Fruit fly (Drosophila melanogaster): Measurements from ENCODE around the gene Cp15.

Gene Cp15

DNA sequence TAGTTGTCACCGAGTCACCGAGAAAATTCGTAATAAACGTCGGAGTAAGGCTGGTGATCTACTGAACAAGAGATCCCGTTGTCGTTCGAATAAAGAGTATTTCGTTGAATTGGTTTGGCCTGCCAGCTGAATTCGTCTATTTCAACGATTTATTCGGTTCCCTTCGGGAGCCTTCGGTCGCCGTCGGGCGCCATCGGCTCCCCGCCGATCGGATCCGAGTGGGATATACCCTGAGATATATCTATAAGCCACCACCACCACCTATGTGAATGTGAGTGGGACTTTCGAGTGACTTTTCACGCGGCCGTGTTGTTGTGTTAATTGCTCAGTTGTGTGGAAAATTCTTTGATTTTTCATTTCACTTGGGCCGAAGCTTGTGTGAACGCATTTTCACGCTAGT is 16.9 kb downstream of the Cp15 start, which contains the start of gene Prm:
Prm (minus strand) TSS at position 101 of the 400 bp plus-strand sequence.
- TF ChIP-seq CG9437 (GFP tag; optimal IDR thresholded peaks at IDR 0.05) (no peak), B-H1 (GFP tag; IDR thresholded peaks at IDR 0.05) (no peak), z (GFP tag; IDR thresholded peaks at IDR 0.05) (peak; percentile 95), CG18619 (GFP tag; optimal IDR thresholded peaks at IDR 0.05) (no peak), croc (GFP tag; conservative IDR thresholded peaks at IDR 0.05) (no peak), grn (GFP tag; optimal IDR thresholded peaks at IDR 0.05) (no peak), CG18764 (GFP tag; optimal IDR thresholded peaks at IDR 0.05) (no peak), CG11247 (GFP tag; IDR thresholded peaks at IDR 0.05) (no peak), CG31441 (GFP tag; IDR thresholded peaks at IDR 0.05) (no peak), chinmo (GFP tag; IDR thresholded peaks at IDR 0.05; ENCODE audit: partially characterized antibody) (0 out of 4 replicates have a peak, but pooled peaks have one; percentile 40), tgo (GFP tag; IDR thresholded peaks at IDR 0.05) (no peak), Deaf1 (tag; optimal IDR thresholded peaks at IDR 0.05) (peak; percentile 97), CG32532 (GFP tag; IDR thresholded peaks at IDR 0.05) (no peak), H2.0 (GFP tag; IDR thresholded peaks at IDR 0.05) (no peak), CG10543 (GFP tag; optimal IDR thresholded peaks at IDR 0.05) (peak; percentile 58), CG2712 (tag; optimal IDR thresholded peaks at IDR 0.05) (no peak), dmrt11E (tag; optimal IDR thresholded peaks at IDR 0.05) (no peak)

DNA sequence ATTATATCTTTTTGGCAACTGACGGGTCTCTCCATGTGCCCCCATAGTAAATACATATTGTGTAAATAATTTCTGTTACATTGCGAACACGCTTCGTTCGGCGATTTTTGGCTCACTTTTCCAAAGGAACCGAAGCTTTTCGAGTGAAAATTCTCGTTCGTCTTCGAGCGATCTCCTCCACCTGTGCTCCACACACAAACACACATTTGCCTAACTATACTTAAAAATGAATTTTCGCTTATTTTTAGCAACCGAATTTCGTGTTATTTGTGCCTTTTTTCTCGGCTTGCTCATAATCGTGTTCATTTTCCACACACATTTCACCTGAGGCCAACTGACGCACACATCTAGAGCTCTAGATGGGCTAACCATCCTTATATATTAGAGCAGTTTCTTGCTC is 18.2 kb downstream of the Cp15 start:
- TF ChIP-seq Med (GFP tag) (peak; percentile 13), Deaf1 (tag; optimal IDR thresholded peaks at IDR 0.05) (peak; percentile 62), z (GFP tag; IDR thresholded peaks at IDR 0.05) (peak; percentile 80), CG18599 (GFP tag; optimal IDR thresholded peaks at IDR 0.05) (no peak), HLH54F (GFP tag; optimal IDR thresholded peaks at IDR 0.05) (no peak)

DNA sequence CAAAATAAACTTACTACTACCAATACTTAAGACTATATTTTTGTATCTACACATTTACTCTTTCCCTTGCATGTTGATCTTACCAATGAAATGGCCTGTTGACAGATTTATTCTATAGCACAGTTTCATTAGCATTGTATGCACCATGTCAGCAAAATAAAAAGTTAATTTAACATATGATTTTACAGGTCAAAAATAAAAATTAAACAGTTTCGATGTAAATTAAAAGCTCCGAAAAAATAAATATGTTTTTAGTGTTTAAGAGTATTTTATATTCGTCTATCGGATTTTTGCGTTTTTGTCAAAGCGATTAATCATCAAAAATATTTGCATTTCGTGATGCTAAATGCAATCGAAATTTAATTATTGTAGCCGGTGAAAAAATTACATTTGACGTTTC is 20.0 kb downstream of the Cp15 start:
- TF ChIP-seq CG2678 (tag; optimal IDR thresholded peaks at IDR 0.05) (peak; percentile 15), CG33557 (GFP tag; optimal IDR thresholded peaks at IDR 0.05) (no peak), row (GFP tag; IDR thresholded peaks at IDR 0.05) (peak; percentile 31; the same call in 1 of the 3 replicates), pho (GFP tag; optimal IDR thresholded peaks at IDR 0.05) (no peak), CG13894 (tag; optimal IDR thresholded peaks at IDR 0.05) (no peak), Awh (GFP tag; IDR thresholded peaks at IDR 0.05) (0 out of 2 replicates have a peak, but pooled peaks have one; percentile 9), CG2712 (tag; optimal IDR thresholded peaks at IDR 0.05) (peak; percentile 12), sens (GFP tag) (peak; percentile 63), bsh (GFP tag; optimal IDR thresholded peaks at IDR 0.05) (peak in 1 of 2 experiments; percentile 4), en (GFP tag; optimal IDR thresholded peaks at IDR 0.05) (no peak), Sox102F (GFP tag; optimal IDR thresholded peaks at IDR 0.05) (peak; percentile 32), crc (GFP tag; optimal IDR thresholded peaks at IDR 0.05) (no peak), D19A (tag; optimal IDR thresholded peaks at IDR 0.05) (peak; percentile 91), kah (GFP tag; optimal IDR thresholded peaks at IDR 0.05) (no peak), D19B (GFP tag; optimal IDR thresholded peaks at IDR 0.05) (no peak), gem (tag; optimal IDR thresholded peaks at IDR 0.05) (peak; percentile 26), CG31441 (GFP tag; IDR thresholded peaks at IDR 0.05) (0 out of 2 replicates have a peak, but pooled peaks have one; percentile 11), Hr51 (GFP tag; optimal IDR thresholded peaks at IDR 0.05) (peak in 1 of 2 experiments; percentile 7), Usf (GFP tag; optimal IDR thresholded peaks at IDR 0.05) (no peak)

All from whole organism, embryonic.